Fruit fly (Drosophila melanogaster) whole organism, embryonic: Measurements from ENCODE around the gene Dic4.

Experiments
- CG10147 ChIP-seq: fragments of 200-800 bp; sonication (Bioruptor generic); optimal IDR thresholded peaks from 2 replicates; lab custom pipeline; 2019; ENCODE audit warnings: missing biosample characterization, mild to moderate bottlenecking, missing genetic modification characterization, moderate library complexity
- CG10267 ChIP-seq: fragments of 200-800 bp; sonication (Bioruptor generic); optimal IDR thresholded peaks from 2 replicates; lab custom pipeline; 2018; ENCODE audit warnings: missing biosample characterization, mild to moderate bottlenecking, missing genetic modification characterization, moderate library complexity
- CG10366 ChIP-seq: fragments of 200-800 bp; sonication (Bioruptor generic); IDR thresholded peaks from 2 replicates; pipeline ENCODE4 v1.3.6; 2022; ENCODE audit warnings: missing biosample characterization, missing genetic modification characterization
- CG10543 ChIP-seq: fragments of 200-800 bp; sonication (Bioruptor generic); optimal IDR thresholded peaks from 3 replicates; lab custom pipeline; 2017; ENCODE audit warnings: missing biosample characterization, mild to moderate bottlenecking, missing genetic modification characterization, moderate library complexity
- CG11504 ChIP-seq: fragments of 200-800 bp; sonication (Bioruptor generic); optimal IDR thresholded peaks from 3 replicates; lab custom pipeline; 2019; ENCODE audit warnings: missing biosample characterization, mild to moderate bottlenecking, missing genetic modification characterization, moderate library complexity
- CG13624 ChIP-seq: fragments of 200-800 bp; sonication (Bioruptor generic); optimal IDR thresholded peaks from 2 replicates; lab custom pipeline; 2016; ENCODE audit warnings: missing biosample characterization, missing genetic modification characterization
- CG14965 ChIP-seq: fragments of 200-800 bp; sonication (Bioruptor generic); optimal IDR thresholded peaks from 2 replicates; lab custom pipeline; 2016; ENCODE audit warnings: missing biosample characterization, missing genetic modification characterization, borderline replicate concordance
- CG15696 ChIP-seq: fragments of 200-800 bp; sonication (Bioruptor generic); optimal IDR thresholded peaks from 2 replicates; lab custom pipeline; 2019; ENCODE audit warnings: missing biosample characterization, mild to moderate bottlenecking, missing genetic modification characterization, moderate library complexity
- CG16779 ChIP-seq: fragments of 200-800 bp; sonication (Bioruptor generic); IDR thresholded peaks from 2 replicates; pipeline ENCODE4 v1.3.6; 2022; ENCODE audit warnings: missing biosample characterization, missing genetic modification characterization
- CG17186 ChIP-seq: fragments of 200-800 bp; sonication (Bioruptor generic); optimal IDR thresholded peaks from 3 replicates; lab custom pipeline; 2017; ENCODE audit warnings: missing biosample characterization, missing genetic modification reagents, missing genetic modification characterization
- CG17359 ChIP-seq: fragments of 200-800 bp; sonication (Bioruptor generic); optimal IDR thresholded peaks from 3 replicates; lab custom pipeline; 2018; ENCODE audit warnings: missing biosample characterization, mild to moderate bottlenecking, missing genetic modification characterization, moderate library complexity
- CG18619 ChIP-seq: fragments of 200-800 bp; sonication (Bioruptor generic); optimal IDR thresholded peaks from 3 replicates; lab custom pipeline; 2017; ENCODE audit warnings: missing biosample characterization, mild to moderate bottlenecking, missing genetic modification characterization
- CG2678 ChIP-seq: fragments of 200-800 bp; sonication (Bioruptor generic); optimal IDR thresholded peaks from 3 replicates; lab custom pipeline; 2019; ENCODE audit warnings: missing biosample characterization, mild to moderate bottlenecking, missing genetic modification characterization, moderate library complexity
- CG3847 ChIP-seq: fragments of 200-800 bp; sonication (Bioruptor generic); IDR thresholded peaks from 2 replicates; pipeline ENCODE4 v1.3.6; 2022; ENCODE audit warnings: missing biosample characterization, missing genetic modification characterization
- CG3995 ChIP-seq: fragments of 200-800 bp; sonication (Bioruptor generic); optimal IDR thresholded peaks from 3 replicates; lab custom pipeline; 2016; ENCODE audit warnings: missing biosample characterization, missing genetic modification characterization
- CG4282 ChIP-seq: fragments of 200-800 bp; sonication (Bioruptor generic); optimal IDR thresholded peaks from 2 replicates; lab custom pipeline; 2016; ENCODE audit warnings: missing biosample characterization, missing genetic modification characterization
- CG4404 ChIP-seq: fragments of 200-800 bp; sonication (Bioruptor generic); IDR thresholded peaks from 2 replicates; pipeline ENCODE4 v1.3.6; 2022; ENCODE audit warnings: missing biosample characterization, missing genetic modification characterization
- CG4617 ChIP-seq: fragments of 200-800 bp; sonication (Bioruptor generic); optimal IDR thresholded peaks from 3 replicates; lab custom pipeline; 2016; ENCODE audit warnings: missing biosample characterization, missing genetic modification characterization, borderline replicate concordance
- CG4707 ChIP-seq: fragments of 200-800 bp; sonication (Bioruptor generic); optimal IDR thresholded peaks from 2 replicates; lab custom pipeline; 2018; ENCODE audit warnings: missing biosample characterization, mild to moderate bottlenecking, missing genetic modification characterization, moderate library complexity
- CG4820 ChIP-seq: fragments of 200-800 bp; sonication (Bioruptor generic); optimal IDR thresholded peaks from 3 replicates; lab custom pipeline; 2016; ENCODE audit warnings: missing biosample characterization, missing genetic modification characterization
- CG6254 ChIP-seq: fragments of 200-800 bp; sonication (Bioruptor generic); optimal IDR thresholded peaks from 3 replicates; lab custom pipeline; 2017; ENCODE audit warnings: mild to moderate bottlenecking, missing biosample characterization, missing genetic modification reagents, missing genetic modification characterization
- CG6654 ChIP-seq: fragments of 200-800 bp; sonication (Bioruptor generic); optimal IDR thresholded peaks from 2 replicates; lab custom pipeline; 2017; ENCODE audit warnings: missing biosample characterization, mild to moderate bottlenecking, missing genetic modification characterization
- CG7928 ChIP-seq: fragments of 200-800 bp; sonication (Bioruptor generic); optimal IDR thresholded peaks from 2 replicates; lab custom pipeline; 2017; ENCODE audit warnings: missing biosample characterization, mild to moderate bottlenecking, missing genetic modification characterization
- CG8924 ChIP-seq: fragments of 200-800 bp; optimal IDR thresholded peaks from 3 replicates; lab custom pipeline; 2019; ENCODE audit warnings: missing biosample characterization, mild to moderate bottlenecking, missing genetic modification characterization, moderate library complexity
- CG9797 ChIP-seq: fragments of 200-800 bp; sonication (Bioruptor generic); optimal IDR thresholded peaks from 3 replicates; lab custom pipeline; 2018; ENCODE audit warnings: missing biosample characterization, mild to moderate bottlenecking, missing genetic modification characterization
- Dll ChIP-seq: fragments of 200-800 bp; sonication (Bioruptor generic); IDR thresholded peaks from 4 replicates; pipeline ENCODE4 v1.3.6; 2022; ENCODE audit warnings: missing biosample characterization, missing genetic modification characterization; ENCODE audit not compliant: partially characterized antibody
- Hsf ChIP-seq: fragments of 200-800 bp; sonication (Bioruptor generic); optimal IDR thresholded peaks from 3 replicates; lab custom pipeline; 2016; ENCODE audit warnings: missing biosample characterization, missing genetic modification characterization
- Oaz ChIP-seq: fragments of 200-800 bp; sonication (Bioruptor generic); IDR thresholded peaks from 2 replicates; pipeline ENCODE4 v1.3.6; 2022; ENCODE audit warnings: missing biosample characterization, missing genetic modification characterization
- Tbp ChIP-seq: fragments of >200 bp; optimal IDR thresholded peaks from 2 replicates; lab custom pipeline; 2018; ENCODE audit warnings: missing biosample characterization, missing genetic modification characterization
- ac ChIP-seq: fragments of 200-800 bp; sonication (Bioruptor generic); optimal IDR thresholded peaks from 3 replicates; lab custom pipeline; 2017; ENCODE audit warnings: missing biosample characterization, mild to moderate bottlenecking, missing genetic modification characterization
- aop ChIP-seq: fragments of 200-800 bp; sonication (Bioruptor generic); IDR thresholded peaks from 2 replicates; pipeline ENCODE4 v1.3.6; 2022; ENCODE audit warnings: missing biosample characterization, missing genetic modification characterization
- ase ChIP-seq: fragments of 200-800 bp; sonication (Bioruptor generic); IDR thresholded peaks from 3 replicates; pipeline ENCODE4 v1.3.6; 2022; ENCODE audit warnings: missing biosample characterization, missing genetic modification characterization
- dysf ChIP-seq: fragments of 200-800 bp; sonication (Bioruptor generic); IDR thresholded peaks from 3 replicates; pipeline ENCODE4 v1.3.6; 2022; ENCODE audit warnings: missing biosample characterization, missing genetic modification characterization
- gcm ChIP-seq: fragments of 200-800 bp; sonication (Bioruptor generic); optimal IDR thresholded peaks from 2 replicates; lab custom pipeline; 2019; ENCODE audit warnings: missing biosample characterization, mild to moderate bottlenecking, missing genetic modification characterization, moderate library complexity
- gcm2 ChIP-seq: fragments of 200-800 bp; sonication (Bioruptor generic); optimal IDR thresholded peaks from 2 replicates; lab custom pipeline; 2016; ENCODE audit warnings: missing biosample characterization, missing genetic modification characterization
- gfzf ChIP-seq: fragments of 200-800 bp; sonication (Bioruptor generic); optimal IDR thresholded peaks from 2 replicates; lab custom pipeline; 2016; ENCODE audit warnings: missing biosample characterization, mild to moderate bottlenecking, missing genetic modification characterization, moderate library complexity
- ham ChIP-seq: fragments of 200-800 bp; sonication (Bioruptor generic); IDR thresholded peaks from 2 replicates; pipeline ENCODE4 v1.3.6; 2022; ENCODE audit warnings: missing biosample characterization, missing genetic modification characterization
- hbn ChIP-seq: fragments of 200-800 bp; sonication (Bioruptor generic); IDR thresholded peaks from 2 replicates; pipeline ENCODE4 v1.3.6; 2022; ENCODE audit warnings: missing biosample characterization, missing genetic modification characterization; ENCODE audit not compliant: partially characterized antibody
- kay ChIP-seq: fragments of 200-800 bp; sonication (Bioruptor generic); optimal IDR thresholded peaks from 2 replicates; lab custom pipeline; 2016; ENCODE audit warnings: missing biosample characterization, missing genetic modification characterization
- lilli ChIP-seq: fragments of 200-800 bp; sonication (Bioruptor generic); optimal IDR thresholded peaks from 3 replicates; lab custom pipeline; 2016; ENCODE audit warnings: missing biosample characterization, missing genetic modification characterization
- lmd ChIP-seq: fragments of 200-800 bp; sonication (Bioruptor generic); IDR thresholded peaks from 2 replicates; pipeline ENCODE4 v1.3.6; 2022; ENCODE audit warnings: missing biosample characterization, missing genetic modification characterization
- lov ChIP-seq, 2 experiments: fragments of 200-800 bp in 1 of 2; fragments of >200 bp in 1 of 2; sonication (Bioruptor generic) in 1 of 2; IDR thresholded peaks in 1 of 2; optimal IDR thresholded peaks in 1 of 2; 2 replicates in 1 of 2; 3 replicates in 1 of 2; pipeline versions ENCODE4 v1.3.6 to Lab custom; 2017 to 2022; ENCODE audit warnings: missing biosample characterization in 1 of 2, missing genetic modification characterization in 1 of 2
- otp ChIP-seq: fragments of 200-800 bp; sonication (Bioruptor generic); IDR thresholded peaks from 3 replicates; pipeline ENCODE4, ENCODE4 v1.3.6; 2022; ENCODE audit warnings: missing biosample characterization, missing genetic modification characterization
- pb ChIP-seq: fragments of 200-800 bp; sonication (Bioruptor generic); optimal IDR thresholded peaks from 3 replicates; lab custom pipeline; 2016; ENCODE audit warnings: missing biosample characterization, missing genetic modification characterization
- psq ChIP-seq: fragments of 200-800 bp; sonication (Bioruptor generic); optimal IDR thresholded peaks from 2 replicates; lab custom pipeline; 2017; ENCODE audit warnings: missing biosample characterization, missing genetic modification characterization
- tin ChIP-seq: fragments of 200-800 bp; sonication (Bioruptor generic); optimal IDR thresholded peaks from 3 replicates; lab custom pipeline; 2016; ENCODE audit warnings: missing biosample characterization, missing genetic modification characterization
- tio ChIP-seq: fragments of 200-800 bp; sonication (Bioruptor generic); optimal IDR thresholded peaks from 2 replicates; lab custom pipeline; 2017; ENCODE audit warnings: missing biosample characterization, missing genetic modification characterization, inconsistent platforms
- tup ChIP-seq: fragments of 200-800 bp; sonication (Bioruptor generic); optimal IDR thresholded peaks from 2 replicates; lab custom pipeline; 2016; ENCODE audit warnings: missing biosample characterization, mild to moderate bottlenecking, missing genetic modification characterization, moderate library complexity
- twi ChIP-seq: fragments of 200-800 bp; optimal IDR thresholded peaks from 2 replicates; lab custom pipeline; 2019; ENCODE audit warnings: missing biosample characterization, mild to moderate bottlenecking, missing genetic modification characterization, moderate library complexity
- yki ChIP-seq: fragments of >200 bp; optimal IDR thresholded peaks from 3 replicates; lab custom pipeline; 2018
- zen ChIP-seq: fragments of 200-800 bp; sonication (Bioruptor generic); optimal IDR thresholded peaks from 3 replicates; lab custom pipeline; 2018; ENCODE audit warnings: missing biosample characterization, mild to moderate bottlenecking, missing genetic modification characterization, moderate library complexity

The Dic4 gene

DNA sequence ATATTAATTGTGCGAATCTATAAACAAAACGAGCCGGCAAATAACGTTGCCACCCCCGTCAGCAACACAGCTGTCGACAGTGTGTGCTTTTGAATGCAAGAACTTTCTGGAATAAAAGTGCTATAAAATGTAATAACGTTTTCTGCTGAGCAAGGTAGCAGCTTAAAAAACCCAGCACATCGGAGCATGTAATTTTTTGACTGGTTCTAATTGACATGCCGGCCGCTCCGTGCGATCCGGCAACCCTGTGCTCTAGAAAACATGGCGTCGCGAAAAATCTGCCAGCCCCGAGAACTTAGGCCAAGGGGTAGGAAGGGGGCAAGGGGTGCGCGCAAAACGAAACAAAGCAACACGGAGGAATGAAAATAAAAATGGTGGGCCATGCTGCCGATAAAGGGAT, 26.0 kb downstream of the Dic4 start (continued):
- no peak for TF ChIP-seq CG10543 (GFP tag; lab: Kevin White, UChicago)
- TF ChIP-seq otp (GFP tag; lab: Robert Waterston, UW), result no peak
- no peak for TF ChIP-seq CG6654
- no peak for TF ChIP-seq CG17186 (GFP tag; lab: Kevin White, UChicago)
- no peak for TF ChIP-seq tio
- TF ChIP-seq CG10366 (GFP tag; lab: Robert Waterston, UW), result no peak
- no peak for TF ChIP-seq CG17359 (tag; lab: Kevin White, UChicago)
- no peak for TF ChIP-seq CG4617 (GFP tag; lab: Kevin White, UChicago)
- TF ChIP-seq CG3995, result peak; percentile 46
- no peak for TF ChIP-seq kay (GFP tag; lab: Kevin White, UChicago)
- TF ChIP-seq CG4820 (GFP tag; lab: Kevin White, UChicago), result no peak
- peak; percentile 41 for TF ChIP-seq CG13624
- no peak; the same call in 1 of the 2 replicates for TF ChIP-seq hbn (GFP tag; lab: Robert Waterston, UW)
- peak; percentile 1 for TF ChIP-seq gcm (GFP tag; lab: Kevin White, UChicago)
- no peak for TF ChIP-seq ase (GFP tag; lab: Robert Waterston, UW)
- TF ChIP-seq CG8924 (tag; lab: Kevin White, UChicago), result peak; percentile 3
- no peak for TF ChIP-seq aop
- no peak for TF ChIP-seq CG2678 (tag; lab: Kevin White, UChicago)
- TF ChIP-seq yki (lab: Kevin White, UChicago), result no peak
- TF ChIP-seq CG3847, result peak; percentile 61
- TF ChIP-seq CG16779 (GFP tag; lab: Robert Waterston, UW), result no peak
- no peak for TF ChIP-seq gfzf
- TF ChIP-seq CG18619 (GFP tag; lab: Kevin White, UChicago), result no peak
- no peak for TF ChIP-seq tup
- no peak for TF ChIP-seq CG6254 (GFP tag; lab: Kevin White, UChicago)
- TF ChIP-seq twi (tag; lab: Kevin White, UChicago), result no peak
- no peak for TF ChIP-seq CG4404 (GFP tag; lab: Robert Waterston, UW)
- TF ChIP-seq psq (GFP tag; lab: Kevin White, UChicago), result no peak
- TF ChIP-seq Dll (GFP tag; lab: Robert Waterston, UW), result peak; percentile 43; the same call in 1 of the 4 replicates
- TF ChIP-seq CG10147 (GFP tag; lab: Kevin White, UChicago), result no peak
- TF ChIP-seq lov (optimal IDR thresholded peaks at IDR 0.05; lab: Kevin White, UChicago), result no peak
- TF ChIP-seq lov (GFP tag; IDR thresholded peaks at IDR 0.05; lab: Robert Waterston, UW), result no peak
- TF ChIP-seq CG11504 (tag; lab: Kevin White, UChicago), result peak; percentile 50
- TF ChIP-seq Oaz (GFP tag; lab: Robert Waterston, UW), result no peak
- TF ChIP-seq CG4282 (GFP tag; lab: Kevin White, UChicago), result no peak
- TF ChIP-seq CG7928 (GFP tag; lab: Kevin White, UChicago), result no peak
- TF ChIP-seq CG4707 (GFP tag; lab: Kevin White, UChicago), result no peak
- TF ChIP-seq zen (tag; lab: Kevin White, UChicago), result no peak
- no peak for TF ChIP-seq gcm2 (GFP tag; lab: Kevin White, UChicago)
- no peak for TF ChIP-seq Hsf (GFP tag; lab: Kevin White, UChicago)
- no peak for TF ChIP-seq lmd (GFP tag; lab: Robert Waterston, UW)
- TF ChIP-seq CG14965 (GFP tag; lab: Kevin White, UChicago), result no peak
- TF ChIP-seq ham, result no peak
- no peak for TF ChIP-seq tin (GFP tag; lab: Kevin White, UChicago)
- TF ChIP-seq dysf (GFP tag; lab: Robert Waterston, UW), result peak; percentile 33; the same call in 1 of the 3 replicates
- no peak for TF ChIP-seq CG15696 (tag; lab: Kevin White, UChicago)
- TF ChIP-seq pb (GFP tag; lab: Kevin White, UChicago), result no peak
- TF ChIP-seq lilli (GFP tag; lab: Kevin White, UChicago), result peak; percentile 21
- TF ChIP-seq CG10267 (tag; lab: Kevin White, UChicago), result peak; percentile 18
- no peak for TF ChIP-seq ac (GFP tag; lab: Kevin White, UChicago)
- TF ChIP-seq CG9797 (GFP tag; lab: Kevin White, UChicago), result peak; percentile 15
- no peak for TF ChIP-seq Tbp
